Worm (Caenorhabditis elegans): ENCODE measurements around the gene Y113G7B.15.
A peak's percentile ranks its signal among the peaks of the same experiment; 100 is the strongest.

The Y113G7B.15 gene

ce11 chrV:20223725-20224124 lies 9.9 kb downstream of the Y113G7B.15 start:
- TF ChIP-seq nhr-23 (tag; optimal IDR thresholded peaks at IDR 0.05) (no peak), zag-1 (tag; optimal IDR thresholded peaks at IDR 0.05) (no peak), elt-1 (tag; optimal IDR thresholded peaks at IDR 0.05) (no peak), nhr-11 (tag; optimal IDR thresholded peaks at IDR 0.05) (no peak), aly-2 (tag; optimal IDR thresholded peaks at IDR 0.05) (no peak), sea-2 (GFP tag; optimal IDR thresholded peaks at IDR 0.05) (no peak), egl-5 (tag; optimal IDR thresholded peaks at IDR 0.05) (no peak), snpc-4 (tag; optimal IDR thresholded peaks at IDR 0.05) (no peak), ZK546.5 (tag; optimal IDR thresholded peaks at IDR 0.05) (no peak)

ce11 chrV:20220604-20221003 lies 13.0 kb downstream of the Y113G7B.15 start:
- no peak for TF ChIP-seq snpc-4 (tag; optimal IDR thresholded peaks at IDR 0.05)

ce11 chrV:20215197-20215596 lies 18.4 kb downstream of the Y113G7B.15 start, which contains the start of gene Y113G7B.11:
Gene Y113G7B.11, minus strand, starts transcription at chrV:20215297.
- TF ChIP-seq ceh-9 (tag; optimal IDR thresholded peaks at IDR 0.05) (no peak), lin-15B (tag; optimal IDR thresholded peaks at IDR 0.05) (no peak), R02D3.7 (tag; optimal IDR thresholded peaks at IDR 0.05) (no peak), elt-1 (tag; optimal IDR thresholded peaks at IDR 0.05) (no peak), daf-12 (tag; optimal IDR thresholded peaks at IDR 0.05) (no peak), ztf-4 (tag; optimal IDR thresholded peaks at IDR 0.05) (no peak), ceh-82 (tag; optimal IDR thresholded peaks at IDR 0.05) (no peak), pqm-1 (tag; optimal IDR thresholded peaks at IDR 0.05) (no peak), zag-1 (tag; optimal IDR thresholded peaks at IDR 0.05) (no peak), snpc-4 (tag; optimal IDR thresholded peaks at IDR 0.05) (no peak), tbx-2 (tag; optimal IDR thresholded peaks at IDR 0.05) (no peak), nhr-28 (tag; optimal IDR thresholded peaks at IDR 0.05) (no peak), nhr-77 (tag; optimal IDR thresholded peaks at IDR 0.05) (no peak), ZK546.5 (tag; optimal IDR thresholded peaks at IDR 0.05) (no peak), egl-27 (tag; optimal IDR thresholded peaks at IDR 0.05) (no peak), ceh-16 (tag; optimal IDR thresholded peaks at IDR 0.05) (no peak), nhr-25 (tag; optimal IDR thresholded peaks at IDR 0.05) (no peak), egl-5 (tag; optimal IDR thresholded peaks at IDR 0.05) (no peak), elt-2 (tag; optimal IDR thresholded peaks at IDR 0.05) (no peak)

- no peak for TF ChIP-seq nhr-12 (tag; optimal IDR thresholded peaks at IDR 0.05)
- peak; percentile 66 for TF ChIP-seq elt-2 (tag; optimal IDR thresholded peaks at IDR 0.05)
- TF ChIP-seq pha-4 (tag; optimal IDR thresholded peaks at IDR 0.05), result peak; percentile 12
- TF ChIP-seq pqm-1 (tag; optimal IDR thresholded peaks at IDR 0.05), result peak; percentile 47
Measured at ce11 chrV:20213097-20213496, 20.5 kb downstream of the Y113G7B.15 start.

- no peak for TF ChIP-seq hmg-11 (tag; optimal IDR thresholded peaks at IDR 0.05)
- no peak for TF ChIP-seq nhr-11 (tag; optimal IDR thresholded peaks at IDR 0.05)
- no peak for TF ChIP-seq egl-27 (tag; optimal IDR thresholded peaks at IDR 0.05)
- TF ChIP-seq pqm-1 (tag; optimal IDR thresholded peaks at IDR 0.05), result no peak
- TF ChIP-seq unc-39 (tag; optimal IDR thresholded peaks at IDR 0.05), result no peak
- TF ChIP-seq elt-3 (tag; optimal IDR thresholded peaks at IDR 0.05), result no peak
- no peak for TF ChIP-seq daf-12 (tag; optimal IDR thresholded peaks at IDR 0.05)
- TF ChIP-seq mdl-1 (tag; optimal IDR thresholded peaks at IDR 0.05), result no peak
- TF ChIP-seq ztf-11 (tag; optimal IDR thresholded peaks at IDR 0.05), result no peak
- TF ChIP-seq lin-39 (tag; optimal IDR thresholded peaks at IDR 0.05), result no peak
- TF ChIP-seq nhr-77 (tag; optimal IDR thresholded peaks at IDR 0.05), result no peak
- TF ChIP-seq ceh-82 (tag; optimal IDR thresholded peaks at IDR 0.05), result no peak
- no peak for TF ChIP-seq pha-4 (tag; optimal IDR thresholded peaks at IDR 0.05)
- no peak for TF ChIP-seq ceh-16 (tag; optimal IDR thresholded peaks at IDR 0.05)
- TF ChIP-seq snpc-4 (tag; optimal IDR thresholded peaks at IDR 0.05), result no peak
- TF ChIP-seq sea-2 (GFP tag; optimal IDR thresholded peaks at IDR 0.05), result no peak
Measured at ce11 chrV:20212584-20212983, 21.1 kb downstream of the Y113G7B.15 start, which contains the start of gene Y113G7B.12. Gene Y113G7B.12, minus strand, starts transcription at chrV:20212684.

ce11 chrV:20206086-20206485 lies 27.6 kb downstream of the Y113G7B.15 start, which contains the start of the genes fbxb-59 and srbc-34:
Gene fbxb-59, minus strand, starts transcription at chrV:20206186.
Gene srbc-34, plus strand, starts transcription at chrV:20206318.
- TF ChIP-seq ceh-16 (tag; optimal IDR thresholded peaks at IDR 0.05) (no peak), eor-1 (tag; optimal IDR thresholded peaks at IDR 0.05) (no peak), pha-4 (tag; optimal IDR thresholded peaks at IDR 0.05) (no peak), nhr-76 (tag; optimal IDR thresholded peaks at IDR 0.05) (no peak), daf-12 (tag; optimal IDR thresholded peaks at IDR 0.05) (no peak), ceh-9 (tag; optimal IDR thresholded peaks at IDR 0.05) (no peak), ZK546.5 (tag; optimal IDR thresholded peaks at IDR 0.05) (no peak), elt-1 (tag; optimal IDR thresholded peaks at IDR 0.05) (no peak)
